Worm (Caenorhabditis elegans) whole organism, young adult: ENCODE measurements around the gene Y57G11C.43.

Experiments used
- C17E4.6 ChIP-seq: fragments of 200-800 bp; sonication (Bioruptor generic); IDR thresholded peaks from 2 replicates; pipeline ENCODE4 v1.3.6; 2022; ENCODE audit warnings: missing genetic modification reagents, missing genetic modification characterization, missing compliant biosample characterization
- F23B12.7 ChIP-seq: sonication (generic microtip); optimal IDR thresholded peaks from 2 replicates; lab custom pipeline; 2017; ENCODE audit warnings: missing genetic modification characterization, mild to moderate bottlenecking, missing compliant biosample characterization, antibody characterized with exemption, moderate library complexity; ENCODE audit not compliant: insufficient read depth
- efl-1 ChIP-seq: fragments of 150-350 bp; optimal IDR thresholded peaks from 2 replicates; lab custom pipeline; 2014; ENCODE audit warnings: missing biosample characterization, missing genetic modification reagents, missing genetic modification characterization
- lin-35 ChIP-seq, 3 experiments: fragments of 150-350 bp in 2 of 3; sonication (generic microtip) in 1 of 3; optimal IDR thresholded peaks; 2 replicates each; lab custom pipeline; 2014 to 2018; ENCODE audit warnings: missing biosample characterization in 3 of 3, missing genetic modification characterization in 3 of 3, missing genetic modification reagents in 3 of 3
- mxl-1 ChIP-seq: sonication (generic microtip); optimal IDR thresholded peaks from 2 replicates; lab custom pipeline; 2016; ENCODE audit warnings: missing genetic modification characterization, missing compliant biosample characterization
- nhr-179 ChIP-seq: sonication (generic microtip); optimal IDR thresholded peaks from 2 replicates; lab custom pipeline; 2016; ENCODE audit warnings: mild to moderate bottlenecking, missing genetic modification characterization, missing compliant biosample characterization
- unc-130 ChIP-seq: sonication (generic microtip); optimal IDR thresholded peaks from 2 replicates; lab custom pipeline; 2016; ENCODE audit warnings: missing genetic modification reagents, missing genetic modification characterization, missing compliant biosample characterization
- ztf-3 ChIP-seq: fragments of 200-800 bp; sonication (Bioruptor generic); optimal IDR thresholded peaks from 2 replicates; lab custom pipeline; 2018; ENCODE audit warnings: mild to moderate bottlenecking, missing genetic modification characterization, missing compliant biosample characterization

DNA sequence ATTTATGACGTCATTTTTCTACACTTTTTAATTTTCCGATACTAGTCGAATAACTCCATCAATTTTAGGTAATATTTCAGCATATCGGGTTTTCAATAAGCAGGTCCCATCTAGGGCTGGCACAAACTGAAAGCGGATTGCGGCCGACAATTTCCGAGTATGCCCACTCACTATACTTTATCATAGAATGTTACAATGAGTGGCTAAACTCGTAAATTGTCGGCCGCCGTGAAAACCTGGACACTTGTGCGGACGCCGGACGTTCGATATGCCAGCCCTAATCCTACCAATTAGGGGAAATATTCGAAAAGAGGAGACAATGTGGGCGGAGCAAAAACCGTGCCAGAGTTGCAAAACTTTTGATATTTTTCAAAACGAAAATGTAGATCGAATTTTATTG, 9.6 kb upstream of the Y57G11C.43 start:
- TF ChIP-seq nhr-179 (no peak), efl-1 (GFP tag; lab: Kevin White, UChicago) (no peak), F23B12.7 (no peak), mxl-1 (no peak), lin-35 (GFP tag; optimal IDR thresholded peaks at IDR 0.05; lab: Kevin White, UChicago) (no peak), unc-130 (no peak), C17E4.6 (GFP tag; lab: Robert Waterston, UW) (no peak), ztf-3 (GFP tag; lab: Kevin White, UChicago) (no peak)
